Worm (Caenorhabditis elegans): ENCODE measurements around the gene ZK353.10.

Gene ZK353.10

DNA sequence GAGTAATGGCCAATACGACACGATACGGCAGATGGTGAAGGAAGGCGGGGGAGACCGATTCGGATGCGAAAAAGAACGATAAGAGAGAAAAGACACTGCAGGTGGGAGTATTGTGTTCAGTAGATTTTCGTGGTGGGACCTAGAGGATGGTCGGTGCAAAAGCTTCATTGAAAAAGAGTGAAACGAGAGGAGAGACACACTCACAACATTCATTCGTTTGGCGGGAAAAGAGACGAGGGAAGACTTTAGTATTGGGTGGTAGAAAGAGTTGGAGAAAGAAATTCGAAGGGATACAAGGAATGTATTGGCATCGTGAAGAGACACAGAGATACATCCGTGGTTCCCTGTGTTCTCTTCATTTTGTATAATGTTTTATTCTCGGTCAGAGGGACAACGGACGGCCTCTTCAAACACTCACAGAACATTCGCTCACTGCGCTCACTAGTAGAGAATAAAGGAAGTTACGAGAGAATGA is 37.8 kb downstream of the ZK353.10 start (continued):
- TF ChIP-seq nfyb-1 (GFP tag; IDR thresholded peaks at IDR 0.05) = 0 out of 2 replicates have a peak, but pooled peaks have one; percentile 54
- no peak for TF ChIP-seq T07F8.4 (tag; optimal IDR thresholded peaks at IDR 0.05)
- no peak for TF ChIP-seq K11D2.4 (GFP tag; IDR thresholded peaks at IDR 0.05)
- TF ChIP-seq K12H6.12 (tag; optimal IDR thresholded peaks at IDR 0.05) = peak; percentile 73
- peak; percentile 26 for TF ChIP-seq snpc-3.4 (tag; optimal IDR thresholded peaks at IDR 0.05)
- TF ChIP-seq egl-44 (GFP tag; IDR thresholded peaks at IDR 0.05) = 0 out of 2 replicates have a peak, but pooled peaks have one; percentile 25
- TF ChIP-seq ztf-18 (tag; optimal IDR thresholded peaks at IDR 0.05) = peak; percentile 20
- 0 out of 2 replicates have a peak, but pooled peaks have one; percentile 40 for TF ChIP-seq Y53G8AR.9 (GFP tag; conservative IDR thresholded peaks at IDR 0.05)
- TF ChIP-seq dpl-1 (GFP tag; optimal IDR thresholded peaks at IDR 0.05) = peak; percentile 31
- TF ChIP-seq sdz-38 (tag; optimal IDR thresholded peaks at IDR 0.05) = no peak
- TF ChIP-seq ztf-3 (GFP tag; optimal IDR thresholded peaks at IDR 0.05) = no peak
- peak; percentile 59 for TF ChIP-seq dox-1 (GFP tag; IDR thresholded peaks at IDR 0.05)
- TF ChIP-seq tbp1 (GFP tag; optimal IDR thresholded peaks at IDR 0.05) = no peak
- peak; percentile 29 for TF ChIP-seq madf-6 (GFP tag; IDR thresholded peaks at IDR 0.05)
- peak; percentile 22 for TF ChIP-seq die-1 (tag; optimal IDR thresholded peaks at IDR 0.05)

DNA sequence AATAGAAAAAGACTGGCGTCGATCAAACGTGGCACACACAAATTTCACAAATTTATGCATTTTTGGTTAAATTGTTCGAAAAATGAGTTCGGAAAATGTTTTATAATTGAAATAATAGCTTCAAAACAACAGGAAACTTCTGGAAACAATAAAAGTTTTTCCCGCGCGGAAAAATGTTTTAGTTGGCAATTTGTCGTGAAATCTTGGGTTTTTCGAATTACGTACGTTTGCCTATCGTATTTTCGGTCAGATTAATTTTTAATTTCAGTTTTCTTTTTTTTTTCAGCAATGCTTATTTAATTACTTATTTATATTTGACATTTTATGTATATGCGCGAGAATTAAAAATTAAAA is 38.8 kb downstream of the ZK353.10 start:
- TF ChIP-seq snpc-4 (GFP tag; optimal IDR thresholded peaks at IDR 0.05) (no peak), snpc-4 (tag; optimal IDR thresholded peaks at IDR 0.05) (no peak), xnd-1 (tag; optimal IDR thresholded peaks at IDR 0.05) (peak; percentile 15), egl-44 (GFP tag; IDR thresholded peaks at IDR 0.05) (no peak), madf-8 (GFP tag; conservative IDR thresholded peaks at IDR 0.05) (peak; percentile 64), nhr-90 (tag; optimal IDR thresholded peaks at IDR 0.05) (no peak), tlf-1 (GFP tag; optimal IDR thresholded peaks at IDR 0.05) (no peak), ztf-26 (tag; optimal IDR thresholded peaks at IDR 0.05) (no peak), hlh-26 (GFP tag; conservative IDR thresholded peaks at IDR 0.05) (no peak), lsl-1 (GFP tag; optimal IDR thresholded peaks at IDR 0.05) (peak; percentile 61), F33H1.4 (GFP tag; IDR thresholded peaks at IDR 0.05) (peak; percentile 61), madf-3 (GFP tag; IDR thresholded peaks at IDR 0.05) (no peak), gei-17 (GFP tag; optimal IDR thresholded peaks at IDR 0.05) (no peak), C17E4.6 (GFP tag; IDR thresholded peaks at IDR 0.05) (no peak), madf-6 (GFP tag; IDR thresholded peaks at IDR 0.05) (peak; percentile 84), F57A8.1 (GFP tag; optimal IDR thresholded peaks at IDR 0.05) (no peak), B0019.2 (GFP tag; conservative IDR thresholded peaks at IDR 0.05) (peak; percentile 70), madf-10 (tag; optimal IDR thresholded peaks at IDR 0.05) (no peak), ceh-91 (GFP tag; IDR thresholded peaks at IDR 0.05) (peak; percentile 58; the same call in 1 of the 2 replicates), nhr-179 (tag; optimal IDR thresholded peaks at IDR 0.05) (no peak), D2030.7 (GFP tag; IDR thresholded peaks at IDR 0.05) (peak; percentile 67), hsf-1 (GFP tag; IDR thresholded peaks at IDR 0.05) (peak; percentile 96), efl-1 (GFP tag; optimal IDR thresholded peaks at IDR 0.05) (peak; percentile 85), lin-54 (GFP tag; optimal IDR thresholded peaks at IDR 0.05) (peak; percentile 9), dpl-1 (GFP tag; optimal IDR thresholded peaks at IDR 0.05) (peak; percentile 73), ceh-40 (GFP tag; IDR thresholded peaks at IDR 0.05) (no peak), F55B11.4 (tag; optimal IDR thresholded peaks at IDR 0.05; ENCODE audit: borderline replicate concordance, insufficient read depth) (no peak), mxl-1 (tag; optimal IDR thresholded peaks at IDR 0.05) (no peak), mcd-1 (GFP tag; IDR thresholded peaks at IDR 0.05) (no peak)

All from whole organism, young adult.